Worm (Caenorhabditis elegans) whole organism, L2 larva: ENCODE results near the gene gln-5.

Experiments
- lin-39 ChIP-seq: fragments of 150-350 bp; optimal IDR thresholded peaks from 2 replicates; lab custom pipeline; 2014; ENCODE audit warnings: missing biosample characterization, missing genetic modification reagents, missing genetic modification characterization
- unc-39 ChIP-seq: fragments of 150-350 bp; optimal IDR thresholded peaks from 2 replicates; lab custom pipeline; 2014; ENCODE audit warnings: missing biosample characterization, missing genetic modification characterization

- TF ChIP-seq lin-39, result no peak
- no peak for TF ChIP-seq unc-39 (tag; lab: Kevin White, UChicago)
Observed at ce11 chrIV:17264714-17265113, 8.7 kb downstream of the gln-5 start, which contains the start of gene F26D10.13.
